Worm (Caenorhabditis elegans) whole organism, L3 larva: Measurements from ENCODE around the gene ndx-6.

ENCODE experiments used
- R02D3.7 ChIP-seq: fragments of 150-350 bp; optimal IDR thresholded peaks from 2 replicates; lab custom pipeline; 2014; ENCODE audit warnings: missing biosample characterization, missing genetic modification characterization
- aly-2 ChIP-seq: fragments of 150-350 bp; optimal IDR thresholded peaks from 2 replicates; lab custom pipeline; 2014; ENCODE audit warnings: missing biosample characterization, missing genetic modification characterization
- ama-1 ChIP-seq: fragments of 150-350 bp; optimal IDR thresholded peaks from 2 replicates; lab custom pipeline; 2018
- ceh-16 ChIP-seq: sonication (generic microtip); optimal IDR thresholded peaks from 2 replicates; lab custom pipeline; 2017; ENCODE audit warnings: missing biosample characterization, missing genetic modification characterization
- ceh-28 ChIP-seq: fragments of 150-350 bp; optimal IDR thresholded peaks from 2 replicates; lab custom pipeline; 2014; ENCODE audit warnings: missing biosample characterization, missing genetic modification reagents, missing genetic modification characterization
- ceh-82 ChIP-seq: fragments of 150-350 bp; optimal IDR thresholded peaks from 2 replicates; lab custom pipeline; 2014; ENCODE audit warnings: missing biosample characterization, missing genetic modification characterization
- egl-27 ChIP-seq: sonication (generic microtip); optimal IDR thresholded peaks from 4 replicates; lab custom pipeline; 2017; ENCODE audit warnings: missing biosample characterization, missing genetic modification reagents, missing genetic modification characterization
- egl-5 ChIP-seq: fragments of 150-350 bp; optimal IDR thresholded peaks from 2 replicates; lab custom pipeline; 2017; ENCODE audit warnings: missing biosample characterization, missing genetic modification reagents, missing genetic modification characterization, inconsistent platforms
- elt-1 ChIP-seq: fragments of 150-350 bp; optimal IDR thresholded peaks from 2 replicates; lab custom pipeline; 2014; ENCODE audit warnings: missing biosample characterization, missing genetic modification characterization
- elt-2 ChIP-seq: sonication (generic microtip); optimal IDR thresholded peaks from 2 replicates; lab custom pipeline; 2016; ENCODE audit warnings: missing genetic modification reagents, mild to moderate bottlenecking, missing genetic modification characterization, missing compliant biosample characterization
- elt-3 ChIP-seq, 3 experiments: fragments of 150-350 bp in 1 of 3; sonication (generic microtip) in 2 of 3; optimal IDR thresholded peaks; 2 replicates in 2 of 3; 4 replicates in 1 of 3; lab custom pipeline; 2014 to 2017; ENCODE audit warnings: missing biosample characterization in 3 of 3, missing genetic modification characterization in 3 of 3
- fkh-10 ChIP-seq: sonication (generic microtip); optimal IDR thresholded peaks from 2 replicates; lab custom pipeline; 2017; ENCODE audit warnings: missing biosample characterization, missing genetic modification reagents, missing genetic modification characterization
- fos-1 ChIP-seq: fragments of 150-350 bp; optimal IDR thresholded peaks from 2 replicates; lab custom pipeline; 2014; ENCODE audit warnings: missing biosample characterization, missing genetic modification characterization
- hmg-11 ChIP-seq: sonication (generic microtip); optimal IDR thresholded peaks from 2 replicates; lab custom pipeline; 2016; ENCODE audit warnings: missing genetic modification characterization, missing compliant biosample characterization
- jun-1 ChIP-seq: fragments of 150-350 bp; optimal IDR thresholded peaks from 2 replicates; lab custom pipeline; 2014; ENCODE audit warnings: missing biosample characterization, missing genetic modification reagents, missing genetic modification characterization
- lin-15B ChIP-seq: fragments of 150-350 bp; optimal IDR thresholded peaks from 2 replicates; lab custom pipeline; 2014; ENCODE audit warnings: missing biosample characterization, missing genetic modification characterization
- lsy-12 ChIP-seq: sonication (generic microtip); optimal IDR thresholded peaks from 2 replicates; lab custom pipeline; 2016; ENCODE audit warnings: mild to moderate bottlenecking, missing genetic modification characterization, missing compliant biosample characterization
- nfya-1 ChIP-seq: sonication (generic microtip); optimal IDR thresholded peaks from 2 replicates; lab custom pipeline; 2017; ENCODE audit warnings: missing genetic modification characterization, mild to moderate bottlenecking, missing compliant biosample characterization, antibody characterized with exemption, moderate library complexity; ENCODE audit not compliant: insufficient read depth
- nhr-11 ChIP-seq: fragments of 150-350 bp; optimal IDR thresholded peaks from 2 replicates; lab custom pipeline; 2014; ENCODE audit warnings: missing biosample characterization, missing genetic modification characterization
- nhr-12 ChIP-seq: fragments of 150-350 bp; optimal IDR thresholded peaks from 2 replicates; lab custom pipeline; 2014; ENCODE audit warnings: missing biosample characterization, missing genetic modification characterization
- nhr-23 ChIP-seq: fragments of 150-350 bp; optimal IDR thresholded peaks from 2 replicates; lab custom pipeline; 2014; ENCODE audit warnings: missing biosample characterization, missing genetic modification reagents, missing genetic modification characterization
- nhr-25 ChIP-seq: sonication (generic microtip); optimal IDR thresholded peaks from 2 replicates; lab custom pipeline; 2017; ENCODE audit warnings: missing biosample characterization, missing genetic modification characterization
- nhr-28 ChIP-seq: fragments of 150-350 bp; optimal IDR thresholded peaks from 2 replicates; lab custom pipeline; 2014; ENCODE audit warnings: missing biosample characterization, missing genetic modification characterization
- nhr-43 ChIP-seq: sonication (generic microtip); optimal IDR thresholded peaks from 2 replicates; lab custom pipeline; 2016; ENCODE audit warnings: mild to moderate bottlenecking, missing genetic modification characterization, missing compliant biosample characterization; ENCODE audit not compliant: poor library complexity, severe bottlenecking
- nhr-67 ChIP-seq: fragments of 150-350 bp; optimal IDR thresholded peaks from 2 replicates; lab custom pipeline; 2014; ENCODE audit warnings: missing biosample characterization, missing genetic modification characterization
- nhr-76 ChIP-seq: fragments of 150-350 bp; sonication (generic microtip); optimal IDR thresholded peaks from 5 replicates; lab custom pipeline; 2014; ENCODE audit warnings: missing biosample characterization, missing genetic modification characterization
- nhr-77 ChIP-seq: fragments of 150-350 bp; optimal IDR thresholded peaks from 2 replicates; lab custom pipeline; 2014; ENCODE audit warnings: missing biosample characterization, missing genetic modification characterization
- pha-4 ChIP-seq: fragments of 150-350 bp; optimal IDR thresholded peaks from 2 replicates; lab custom pipeline; 2014; ENCODE audit warnings: missing biosample characterization, missing genetic modification reagents, missing genetic modification characterization
- pqm-1 ChIP-seq: fragments of 150-350 bp; optimal IDR thresholded peaks from 2 replicates; lab custom pipeline; 2017; ENCODE audit warnings: missing biosample characterization, missing genetic modification characterization, inconsistent platforms
- skn-1 ChIP-seq: fragments of 150-350 bp; optimal IDR thresholded peaks from 2 replicates; lab custom pipeline; 2014; ENCODE audit warnings: missing biosample characterization, missing genetic modification characterization
- snpc-4 ChIP-seq: fragments of 150-350 bp; optimal IDR thresholded peaks from 2 replicates; lab custom pipeline; 2014; ENCODE audit warnings: missing biosample characterization, missing genetic modification characterization
- tbx-2 ChIP-seq: sonication (generic microtip); optimal IDR thresholded peaks from 2 replicates; lab custom pipeline; 2016; ENCODE audit warnings: mild to moderate bottlenecking, missing genetic modification characterization, missing compliant biosample characterization
- unc-62 ChIP-seq: fragments of 150-350 bp; sonication (generic microtip); optimal IDR thresholded peaks from 4 replicates; lab custom pipeline; 2014; ENCODE audit warnings: missing biosample characterization, missing genetic modification reagents, missing genetic modification characterization
- zag-1 ChIP-seq: fragments of 150-350 bp; optimal IDR thresholded peaks from 2 replicates; lab custom pipeline; 2014; ENCODE audit warnings: missing biosample characterization, missing genetic modification characterization
- ztf-4 ChIP-seq: fragments of 150-350 bp; optimal IDR thresholded peaks from 2 replicates; lab custom pipeline; 2014; ENCODE audit warnings: missing biosample characterization, missing genetic modification characterization

Gene ndx-6

DNA sequence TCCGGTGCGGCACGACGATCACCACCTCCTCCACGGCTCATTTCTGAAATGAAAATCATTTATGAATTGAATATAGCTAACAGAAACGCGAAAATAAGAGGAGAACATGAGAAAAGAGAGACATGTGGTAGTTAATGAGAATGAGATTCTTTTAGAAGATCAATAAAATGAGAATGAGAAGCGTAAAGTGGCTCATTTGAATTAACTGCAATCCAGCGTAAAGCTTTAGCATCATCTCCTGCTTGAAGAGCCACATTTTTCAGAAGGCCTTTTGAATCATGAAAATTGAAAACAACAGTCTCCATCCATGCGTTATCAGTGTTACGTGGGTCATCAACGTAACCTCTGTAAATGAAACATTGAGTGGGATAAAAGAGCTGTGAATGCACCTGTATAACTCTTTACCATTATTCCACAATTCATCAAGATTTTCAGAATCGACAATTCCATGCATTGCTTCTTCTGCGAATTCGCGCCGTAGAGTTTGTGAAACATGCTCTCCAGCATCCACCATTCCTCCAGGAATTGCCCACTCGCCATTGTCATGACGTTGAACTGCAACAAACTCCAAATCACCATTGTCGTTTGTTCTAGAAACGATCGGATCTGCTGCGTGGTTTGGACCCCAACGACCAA, 777 bp downstream of the ndx-6 start, which contains the start of gene rsp-4:
rsp-4 (minus strand) TSS at position 51 of the 636 bp plus-strand sequence.
- TF ChIP-seq nhr-77, result no peak
- TF ChIP-seq nhr-76 (tag; lab: Kevin White, UChicago), result no peak
- no peak for TF ChIP-seq skn-1 (tag; lab: Kevin White, UChicago)
- no peak for TF ChIP-seq nhr-11 (tag; lab: Kevin White, UChicago)
- TF ChIP-seq ceh-28, result no peak
- TF ChIP-seq ceh-82, result no peak
- TF ChIP-seq egl-27, result no peak
- TF ChIP-seq elt-3 (tag; optimal IDR thresholded peaks at IDR 0.05; lab: Kevin White, UChicago), result no peak
- no peak for TF ChIP-seq unc-62 (GFP tag; lab: Kevin White, UChicago)
- TF ChIP-seq nhr-28 (tag; lab: Kevin White, UChicago), result no peak
- TF ChIP-seq snpc-4 (tag; lab: Kevin White, UChicago), result no peak
- no peak for TF ChIP-seq nhr-67 (tag; lab: Kevin White, UChicago)
- no peak for TF ChIP-seq pha-4 (tag; lab: Kevin White, UChicago)
- no peak for TF ChIP-seq aly-2
- no peak for TF ChIP-seq zag-1 (tag; lab: Kevin White, UChicago)
- TF ChIP-seq, all 47 proteins: peak for 0

- TF ChIP-seq elt-2 (tag; lab: Kevin White, UChicago) (peak; percentile 3), egl-27 (no peak), ceh-16 (tag; lab: Kevin White, UChicago) (no peak)
- TF ChIP-seq, all 47 proteins: peak for 1
These were observed 2.5 kb downstream of the ndx-6 start, which contains the start of gene ccpp-6 for ce11 chrII:5387217-5387616. Gene ccpp-6, minus strand, starts transcription at chrII:5387317.

- TF ChIP-seq nhr-23 (tag; lab: Kevin White, UChicago) (peak; percentile 0), nhr-43 (tag; lab: Kevin White, UChicago) (peak; percentile 8), elt-1 (tag; lab: Kevin White, UChicago) (no peak)
These were observed 5.4 kb downstream of the ndx-6 start for ce11 chrII:5384282-5384681.

ce11 chrII:5379614-5380077, 10.0 kb downstream of the ndx-6 start, which contains the start of gene pkc-3:
Gene pkc-3, plus strand, starts transcription at chrII:5380027.
- TF ChIP-seq jun-1 (tag; lab: Kevin White, UChicago) (peak; percentile 77), pqm-1 (tag; lab: Kevin White, UChicago) (peak; percentile 50), ceh-28 (peak; percentile 37), elt-2 (tag; lab: Kevin White, UChicago) (peak; percentile 85), fos-1 (tag; lab: Kevin White, UChicago) (peak; percentile 80), nhr-25 (peak; percentile 98), fkh-10 (no peak), R02D3.7 (tag; lab: Kevin White, UChicago) (peak; percentile 7), snpc-4 (tag; lab: Kevin White, UChicago) (peak; percentile 18), lin-15B (tag; lab: Kevin White, UChicago) (peak; percentile 75), lsy-12 (tag; lab: Kevin White, UChicago) (no peak), ztf-4 (tag; lab: Kevin White, UChicago) (peak; percentile 26), pha-4 (tag; lab: Kevin White, UChicago) (peak; percentile 94), nhr-12 (tag; lab: Kevin White, UChicago) (no peak), tbx-2 (tag; lab: Kevin White, UChicago) (peak; percentile 45), nhr-23 (tag; lab: Kevin White, UChicago) (peak; percentile 89), ama-1 (lab: Kevin White, UChicago) (peak; percentile 96), hmg-11 (tag; lab: Kevin White, UChicago) (peak; percentile 81), aly-2 (no peak), nfya-1 (tag; lab: Kevin White, UChicago) (peak; percentile 53), egl-5 (tag; lab: Kevin White, UChicago) (no peak), egl-27 (no peak), ceh-16 (tag; lab: Kevin White, UChicago) (no peak), elt-3 (tag; optimal IDR thresholded peaks at IDR 0.05; lab: Kevin White, UChicago) (peak in 2 of 3 experiments; percentile 17 to 30), nhr-43 (tag; lab: Kevin White, UChicago) (peak; percentile 51)
